Worm (Caenorhabditis elegans): Measurements from ENCODE around the gene pmp-2.

DNA sequence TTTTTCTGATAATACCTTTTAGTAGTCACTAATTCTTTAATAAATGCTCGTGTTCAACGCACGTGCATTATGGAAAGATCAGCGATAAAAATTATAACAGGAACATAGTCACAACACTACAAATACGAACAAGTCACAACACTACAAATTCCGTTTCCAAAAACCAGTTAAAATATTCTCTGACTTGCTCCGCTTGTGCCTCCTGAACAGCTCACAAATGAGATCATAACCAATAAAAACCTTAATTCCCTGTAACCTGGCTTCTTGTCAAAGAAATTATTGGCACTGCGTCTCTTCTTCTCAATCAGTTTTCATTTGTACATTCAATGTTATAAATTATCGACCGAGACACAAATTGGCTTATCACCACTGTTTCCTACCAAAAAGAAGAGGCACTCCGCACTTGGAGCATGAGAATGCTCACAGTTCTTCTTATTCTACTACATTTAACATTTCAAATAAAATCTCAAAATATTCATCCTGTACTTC lies 31.8 kb upstream of the pmp-2 start, which contains the start of gene B0252.1:
- TF ChIP-seq pqm-1 (tag; optimal IDR thresholded peaks at IDR 0.05), result peak; percentile 26
- no peak for TF ChIP-seq ama-1 (optimal IDR thresholded peaks at IDR 0.05)
- no peak for TF ChIP-seq fkh-2 (tag; optimal IDR thresholded peaks at IDR 0.05)
- no peak for TF ChIP-seq daf-12 (tag; optimal IDR thresholded peaks at IDR 0.05)
- TF ChIP-seq ceh-82 (tag; optimal IDR thresholded peaks at IDR 0.05), result no peak
- TF ChIP-seq nhr-237 (tag; optimal IDR thresholded peaks at IDR 0.05), result no peak
- TF ChIP-seq nhr-25 (tag; optimal IDR thresholded peaks at IDR 0.05), result no peak

All from whole organism, L3 larva.